Fruit fly (Drosophila melanogaster) whole organism, embryonic: ENCODE measurements around the gene CG46312.
A peak's percentile ranks its signal among the peaks of the same experiment; 100 is the strongest.

ENCODE experiments used
- Asciz ChIP-seq: fragments of 200-800 bp; sonication (Bioruptor generic); optimal IDR thresholded peaks from 2 replicates; lab custom pipeline; 2017; ENCODE audit warnings: missing biosample characterization, mild to moderate bottlenecking, missing genetic modification characterization, missing genetic modification reagents
- CG10267 ChIP-seq: fragments of 200-800 bp; sonication (Bioruptor generic); optimal IDR thresholded peaks from 2 replicates; lab custom pipeline; 2018; ENCODE audit warnings: missing biosample characterization, mild to moderate bottlenecking, missing genetic modification characterization, moderate library complexity
- CG10321 ChIP-seq: fragments of 200-800 bp; sonication (Bioruptor generic); IDR thresholded peaks from 2 replicates; pipeline ENCODE4 v1.3.6; 2022; ENCODE audit warnings: missing biosample characterization, missing genetic modification characterization
- CG10979 ChIP-seq: fragments of 200-800 bp; sonication (Bioruptor generic); optimal IDR thresholded peaks from 2 replicates; lab custom pipeline; 2018; ENCODE audit warnings: missing biosample characterization, mild to moderate bottlenecking, missing genetic modification characterization, moderate library complexity
- CG14860 ChIP-seq: fragments of 200-800 bp; sonication (Bioruptor generic); IDR thresholded peaks from 3 replicates; pipeline ENCODE4 v1.3.6; 2022; ENCODE audit warnings: missing biosample characterization, missing genetic modification characterization; ENCODE audit not compliant: partially characterized antibody
- CG15269 ChIP-seq: fragments of 200-800 bp; sonication (Bioruptor generic); optimal IDR thresholded peaks from 2 replicates; lab custom pipeline; 2018; ENCODE audit warnings: missing biosample characterization, mild to moderate bottlenecking, missing genetic modification characterization, moderate library complexity
- CG15479 ChIP-seq: fragments of 200-800 bp; sonication (Bioruptor generic); optimal IDR thresholded peaks from 3 replicates; lab custom pipeline; 2019; ENCODE audit warnings: missing biosample characterization, mild to moderate bottlenecking, missing genetic modification characterization, moderate library complexity
- CG15601 ChIP-seq: fragments of 200-800 bp; sonication (Bioruptor generic); optimal IDR thresholded peaks from 3 replicates; lab custom pipeline; 2019; ENCODE audit warnings: missing biosample characterization, mild to moderate bottlenecking, missing genetic modification characterization, moderate library complexity
- CG1603 ChIP-seq: fragments of 200-800 bp; sonication (Bioruptor generic); optimal IDR thresholded peaks from 2 replicates; lab custom pipeline; 2019; ENCODE audit warnings: missing biosample characterization, mild to moderate bottlenecking, missing genetic modification characterization, moderate library complexity
- CG17328 ChIP-seq: fragments of 200-800 bp; sonication (Bioruptor generic); IDR thresholded peaks from 2 replicates; pipeline ENCODE4 v1.3.6; 2022; ENCODE audit warnings: missing biosample characterization, missing genetic modification characterization
- CG2116 ChIP-seq: fragments of 200-800 bp; sonication (Bioruptor generic); optimal IDR thresholded peaks from 3 replicates; lab custom pipeline; 2018; ENCODE audit warnings: missing biosample characterization, mild to moderate bottlenecking, missing genetic modification characterization
- CG3065 ChIP-seq: fragments of 200-800 bp; sonication (Bioruptor generic); optimal IDR thresholded peaks from 2 replicates; lab custom pipeline; 2016; ENCODE audit warnings: missing biosample characterization, missing genetic modification characterization
- CG3281 ChIP-seq: fragments of 200-800 bp; sonication (Bioruptor generic); optimal IDR thresholded peaks from 3 replicates; lab custom pipeline; 2017; ENCODE audit warnings: missing biosample characterization, mild to moderate bottlenecking, missing genetic modification characterization
- CG6254 ChIP-seq: fragments of 200-800 bp; sonication (Bioruptor generic); optimal IDR thresholded peaks from 3 replicates; lab custom pipeline; 2017; ENCODE audit warnings: mild to moderate bottlenecking, missing biosample characterization, missing genetic modification reagents, missing genetic modification characterization
- CG7372 ChIP-seq: fragments of 200-800 bp; sonication (Bioruptor generic); IDR thresholded peaks from 2 replicates; pipeline ENCODE4 v1.3.6; 2022; ENCODE audit warnings: missing biosample characterization, missing genetic modification characterization
- CG7987 ChIP-seq: fragments of 200-800 bp; sonication (Bioruptor generic); optimal IDR thresholded peaks from 2 replicates; lab custom pipeline; 2018; ENCODE audit warnings: missing biosample characterization, mild to moderate bottlenecking, missing genetic modification characterization, moderate library complexity
- CG8359 ChIP-seq: fragments of 200-800 bp; sonication (Bioruptor generic); optimal IDR thresholded peaks from 2 replicates; lab custom pipeline; 2017; ENCODE audit warnings: missing biosample characterization, mild to moderate bottlenecking, missing genetic modification characterization, borderline replicate concordance
- CG8388 ChIP-seq: fragments of 200-800 bp; sonication (Bioruptor generic); optimal IDR thresholded peaks from 2 replicates; lab custom pipeline; 2019; ENCODE audit warnings: missing biosample characterization, mild to moderate bottlenecking, missing genetic modification characterization, moderate library complexity
- CG8924 ChIP-seq: fragments of 200-800 bp; optimal IDR thresholded peaks from 3 replicates; lab custom pipeline; 2019; ENCODE audit warnings: missing biosample characterization, mild to moderate bottlenecking, missing genetic modification characterization, moderate library complexity
- D ChIP-seq, 2 experiments: fragments of 200-800 bp in 1 of 2; fragments of >200 bp in 1 of 2; sonication (Bioruptor generic) in 1 of 2; optimal IDR thresholded peaks; 2 replicates in 1 of 2; 3 replicates in 1 of 2; lab custom pipeline; 2017; ENCODE audit warnings: mild to moderate bottlenecking in 1 of 2, missing biosample characterization in 1 of 2, missing genetic modification characterization in 1 of 2, missing genetic modification reagents in 1 of 2
- E2f2 ChIP-seq: fragments of 200-800 bp; sonication (Bioruptor generic); IDR thresholded peaks from 2 replicates; pipeline ENCODE4 v1.3.6; 2022; ENCODE audit warnings: missing biosample characterization, missing genetic modification characterization
- Elba2 ChIP-seq: fragments of 200-800 bp; sonication (Bioruptor generic); optimal IDR thresholded peaks from 3 replicates; lab custom pipeline; 2016; ENCODE audit warnings: missing biosample characterization, missing genetic modification characterization
- Fer1 ChIP-seq: fragments of 200-800 bp; sonication (Bioruptor generic); optimal IDR thresholded peaks from 2 replicates; lab custom pipeline; 2017; ENCODE audit warnings: missing biosample characterization, mild to moderate bottlenecking, missing genetic modification characterization
- GATAe ChIP-seq: fragments of 200-800 bp; sonication (Bioruptor generic); conservative IDR thresholded peaks from 2 replicates; pipeline ENCODE4 v1.3.6; 2022; ENCODE audit warnings: missing biosample characterization, missing genetic modification characterization
- Hmx ChIP-seq: fragments of 200-800 bp; sonication (Bioruptor generic); optimal IDR thresholded peaks from 2 replicates; lab custom pipeline; 2016; ENCODE audit warnings: missing biosample characterization, missing genetic modification characterization
- Hr3 ChIP-seq: fragments of 200-800 bp; sonication (Bioruptor generic); optimal IDR thresholded peaks from 3 replicates; lab custom pipeline; 2016; ENCODE audit warnings: missing biosample characterization, missing genetic modification characterization
- Jarid2 ChIP-seq: fragments of 200-800 bp; sonication (Bioruptor generic); optimal IDR thresholded peaks from 3 replicates; lab custom pipeline; 2017; ENCODE audit warnings: mild to moderate bottlenecking, missing biosample characterization, missing genetic modification reagents, missing genetic modification characterization
- MESR4 ChIP-seq: fragments of 200-800 bp; sonication (Bioruptor generic); optimal IDR thresholded peaks from 2 replicates; lab custom pipeline; 2018; ENCODE audit warnings: missing biosample characterization, mild to moderate bottlenecking, missing genetic modification characterization, moderate library complexity
- Optix ChIP-seq: fragments of 200-800 bp; sonication (Bioruptor generic); IDR thresholded peaks from 3 replicates; pipeline ENCODE4 v1.3.6; 2022; ENCODE audit warnings: missing biosample characterization, missing genetic modification characterization
- Six4 ChIP-seq: fragments of 200-800 bp; sonication (Bioruptor generic); optimal IDR thresholded peaks from 2 replicates; lab custom pipeline; 2016; ENCODE audit warnings: missing biosample characterization, missing genetic modification characterization
- Sry-δ ChIP-seq: fragments of 200-800 bp; sonication (Bioruptor generic); optimal IDR thresholded peaks from 2 replicates; lab custom pipeline; 2016; ENCODE audit warnings: missing biosample characterization, missing genetic modification characterization
- Taf1 ChIP-seq: fragments of 200-800 bp; sonication (Bioruptor generic); IDR thresholded peaks from 2 replicates; pipeline ENCODE4 v1.3.6; 2022; ENCODE audit warnings: missing biosample characterization, missing genetic modification characterization
- Vsx1 ChIP-seq: fragments of 200-800 bp; sonication (Bioruptor generic); optimal IDR thresholded peaks from 2 replicates; lab custom pipeline; 2017; ENCODE audit warnings: missing biosample characterization, mild to moderate bottlenecking, missing genetic modification characterization, missing genetic modification reagents
- ap ChIP-seq: fragments of 200-800 bp; sonication (Bioruptor generic); IDR thresholded peaks from 2 replicates; pipeline ENCODE4 v1.3.6; 2022; ENCODE audit warnings: missing biosample characterization, missing genetic modification characterization
- br ChIP-seq: fragments of >200 bp; optimal IDR thresholded peaks from 2 replicates; lab custom pipeline; 2017
- dpn ChIP-seq, 2 experiments: fragments of 200-800 bp; sonication (Bioruptor generic); optimal IDR thresholded peaks; 3 replicates each; lab custom pipeline; 2016; ENCODE audit warnings: missing biosample characterization in 2 of 2, missing genetic modification characterization in 2 of 2
- ewg ChIP-seq: fragments of 200-800 bp; sonication (Bioruptor generic); optimal IDR thresholded peaks from 3 replicates; lab custom pipeline; 2017; ENCODE audit warnings: mild to moderate bottlenecking, missing biosample characterization, missing genetic modification reagents, missing genetic modification characterization
- fd64A ChIP-seq: fragments of 200-800 bp; sonication (Bioruptor generic); optimal IDR thresholded peaks from 3 replicates; lab custom pipeline; 2018; ENCODE audit warnings: missing biosample characterization, mild to moderate bottlenecking, missing genetic modification characterization
- knrl ChIP-seq: fragments of 200-800 bp; sonication (Bioruptor generic); IDR thresholded peaks from 3 replicates; pipeline ENCODE4 v1.3.6; 2022; ENCODE audit warnings: missing biosample characterization, missing genetic modification characterization; ENCODE audit not compliant: partially characterized antibody
- nerfin-2 ChIP-seq: fragments of 200-800 bp; sonication (Bioruptor generic); IDR thresholded peaks from 2 replicates; pipeline ENCODE4 v1.3.6; 2022; ENCODE audit warnings: missing biosample characterization, missing genetic modification characterization; ENCODE audit not compliant: partially characterized antibody
- sens ChIP-seq: fragments of 200-800 bp; sonication (Bioruptor generic); peaks from one replicate; lab custom pipeline; 2016; ENCODE audit warnings: missing biosample characterization, missing genetic modification characterization
- sisA ChIP-seq: fragments of 200-800 bp; sonication (Bioruptor generic); IDR thresholded peaks from 2 replicates; pipeline ENCODE4 v1.3.6; 2022; ENCODE audit warnings: missing biosample characterization, missing genetic modification characterization
- sob ChIP-seq: fragments of 200-800 bp; sonication (Bioruptor generic); IDR thresholded peaks from 2 replicates; pipeline ENCODE4 v1.3.6; 2022; ENCODE audit warnings: missing biosample characterization, missing genetic modification characterization
- vvl ChIP-seq: fragments of 200-800 bp; sonication (Bioruptor generic); IDR thresholded peaks from 2 replicates; pipeline ENCODE4 v1.3.6; 2022; ENCODE audit warnings: missing biosample characterization, missing genetic modification characterization
- zen2 ChIP-seq: fragments of 200-800 bp; sonication (Bioruptor generic); IDR thresholded peaks from 3 replicates; pipeline ENCODE4 v1.3.6; 2022; ENCODE audit warnings: missing biosample characterization, missing genetic modification characterization; ENCODE audit not compliant: partially characterized antibody

Gene CG46312

dm6 chrX:15944735-15945323, 46.9 kb downstream of the CG46312 start, which contains the start of gene Rrp47 (continued):
- TF ChIP-seq CG1603 (tag; lab: Kevin White, UChicago): peak; percentile 50
- TF ChIP-seq Asciz (GFP tag; lab: Kevin White, UChicago): no peak
- peak; percentile 38 for TF ChIP-seq CG2116 (GFP tag; lab: Kevin White, UChicago)
- TF ChIP-seq ewg: peak; percentile 1
- no peak for TF ChIP-seq CG7987 (GFP tag; lab: Kevin White, UChicago)
- no peak for TF ChIP-seq Optix (GFP tag; lab: Robert Waterston, UW)
- no peak for TF ChIP-seq Hmx
- TF ChIP-seq Sry-δ (GFP tag; lab: Kevin White, UChicago): peak; percentile 21
- no peak for TF ChIP-seq br
- no peak for TF ChIP-seq CG14860
- TF ChIP-seq Fer1 (GFP tag; lab: Kevin White, UChicago): no peak

dm6 chrX:15941527-15941926, 50.2 kb downstream of the CG46312 start:
- TF ChIP-seq CG10267 (tag; lab: Kevin White, UChicago) (no peak), D (optimal IDR thresholded peaks at IDR 0.05; lab: Kevin White, UChicago) (no peak), D (GFP tag; optimal IDR thresholded peaks at IDR 0.05; lab: Kevin White, UChicago) (no peak), CG17328 (GFP tag; lab: Robert Waterston, UW) (no peak), CG8388 (GFP tag; lab: Kevin White, UChicago) (peak; percentile 33), CG15601 (no peak), Hr3 (GFP tag; lab: Kevin White, UChicago) (no peak), CG3281 (GFP tag; lab: Kevin White, UChicago) (no peak), zen2 (GFP tag; lab: Robert Waterston, UW) (no peak), CG8359 (GFP tag; lab: Kevin White, UChicago) (no peak), CG8924 (tag; lab: Kevin White, UChicago) (no peak), CG10979 (tag; lab: Kevin White, UChicago) (no peak), CG15269 (tag; lab: Kevin White, UChicago) (no peak), vvl (no peak), CG7372 (no peak), CG6254 (GFP tag; lab: Kevin White, UChicago) (no peak), dpn (GFP tag; optimal IDR thresholded peaks at IDR 0.05; lab: Kevin White, UChicago) (no peak), sisA (GFP tag; lab: Robert Waterston, UW) (no peak), ap (GFP tag; lab: Robert Waterston, UW) (no peak), Hmx (no peak), sob (GFP tag; lab: Robert Waterston, UW) (no peak), GATAe (GFP tag; lab: Robert Waterston, UW) (no peak), E2f2 (no peak), Six4 (GFP tag; lab: Kevin White, UChicago) (no peak), sens (peak; percentile 59), Jarid2 (GFP tag; lab: Kevin White, UChicago) (no peak), CG3065 (GFP tag; lab: Kevin White, UChicago) (no peak), CG10321 (GFP tag; lab: Robert Waterston, UW) (no peak), knrl (GFP tag; lab: Robert Waterston, UW) (no peak), Taf1 (GFP tag; lab: Robert Waterston, UW) (no peak), fd64A (GFP tag; lab: Kevin White, UChicago) (no peak), CG15479 (GFP tag; lab: Kevin White, UChicago) (peak; percentile 12), nerfin-2 (no peak), MESR4 (GFP tag; lab: Kevin White, UChicago) (no peak), Vsx1 (no peak), Elba2 (GFP tag; lab: Kevin White, UChicago) (peak; percentile 92)
